Worm (Caenorhabditis elegans) whole organism, L3 larva: ENCODE measurements around the gene srsy-2.

ENCODE experiments used
- R02D3.7 ChIP-seq: fragments of 150-350 bp; optimal IDR thresholded peaks from 2 replicates; lab custom pipeline; 2014; ENCODE audit warnings: missing biosample characterization, missing genetic modification characterization
- ZK546.5 ChIP-seq: sonication (generic microtip); optimal IDR thresholded peaks from 2 replicates; lab custom pipeline; 2017; ENCODE audit warnings: missing biosample characterization, missing genetic modification characterization
- aly-2 ChIP-seq: fragments of 150-350 bp; optimal IDR thresholded peaks from 2 replicates; lab custom pipeline; 2014; ENCODE audit warnings: missing biosample characterization, missing genetic modification characterization
- ama-1 ChIP-seq: fragments of 150-350 bp; optimal IDR thresholded peaks from 2 replicates; lab custom pipeline; 2018
- ceh-16 ChIP-seq: sonication (generic microtip); optimal IDR thresholded peaks from 2 replicates; lab custom pipeline; 2017; ENCODE audit warnings: missing biosample characterization, missing genetic modification characterization
- ceh-82 ChIP-seq: fragments of 150-350 bp; optimal IDR thresholded peaks from 2 replicates; lab custom pipeline; 2014; ENCODE audit warnings: missing biosample characterization, missing genetic modification characterization
- ceh-9 ChIP-seq: sonication (generic microtip); optimal IDR thresholded peaks from 2 replicates; lab custom pipeline; 2018; ENCODE audit warnings: missing biosample characterization, missing genetic modification characterization
- daf-12 ChIP-seq: fragments of 150-350 bp; optimal IDR thresholded peaks from 2 replicates; lab custom pipeline; 2014; ENCODE audit warnings: missing biosample characterization, missing genetic modification reagents, missing genetic modification characterization
- egl-5 ChIP-seq: fragments of 150-350 bp; optimal IDR thresholded peaks from 2 replicates; lab custom pipeline; 2017; ENCODE audit warnings: missing biosample characterization, missing genetic modification reagents, missing genetic modification characterization, inconsistent platforms
- elt-1 ChIP-seq: fragments of 150-350 bp; optimal IDR thresholded peaks from 2 replicates; lab custom pipeline; 2014; ENCODE audit warnings: missing biosample characterization, missing genetic modification characterization
- elt-3 ChIP-seq, 3 experiments: fragments of 150-350 bp in 1 of 3; sonication (generic microtip) in 2 of 3; optimal IDR thresholded peaks; 2 replicates in 2 of 3; 4 replicates in 1 of 3; lab custom pipeline; 2014 to 2017; ENCODE audit warnings: missing biosample characterization in 3 of 3, missing genetic modification characterization in 3 of 3
- eor-1 ChIP-seq, 2 experiments: fragments of 150-350 bp; optimal IDR thresholded peaks; 2 replicates each; lab custom pipeline; 2014 to 2018; ENCODE audit warnings: missing biosample characterization in 2 of 2, missing genetic modification characterization in 2 of 2
- fkh-2 ChIP-seq: fragments of 150-350 bp; optimal IDR thresholded peaks from 2 replicates; lab custom pipeline; 2014; ENCODE audit warnings: missing biosample characterization, missing genetic modification reagents, missing genetic modification characterization
- fos-1 ChIP-seq: fragments of 150-350 bp; optimal IDR thresholded peaks from 2 replicates; lab custom pipeline; 2014; ENCODE audit warnings: missing biosample characterization, missing genetic modification characterization
- hmg-11 ChIP-seq: sonication (generic microtip); optimal IDR thresholded peaks from 2 replicates; lab custom pipeline; 2016; ENCODE audit warnings: missing genetic modification characterization, missing compliant biosample characterization
- jun-1 ChIP-seq: fragments of 150-350 bp; optimal IDR thresholded peaks from 2 replicates; lab custom pipeline; 2014; ENCODE audit warnings: missing biosample characterization, missing genetic modification reagents, missing genetic modification characterization
- lin-15B ChIP-seq: fragments of 150-350 bp; optimal IDR thresholded peaks from 2 replicates; lab custom pipeline; 2014; ENCODE audit warnings: missing biosample characterization, missing genetic modification characterization
- lin-39 ChIP-seq: fragments of 150-350 bp; optimal IDR thresholded peaks from 2 replicates; lab custom pipeline; 2018; ENCODE audit warnings: missing biosample characterization, missing genetic modification reagents, missing genetic modification characterization
- lsy-12 ChIP-seq: sonication (generic microtip); optimal IDR thresholded peaks from 2 replicates; lab custom pipeline; 2016; ENCODE audit warnings: mild to moderate bottlenecking, missing genetic modification characterization, missing compliant biosample characterization
- mdl-1 ChIP-seq: fragments of 150-350 bp; optimal IDR thresholded peaks from 2 replicates; lab custom pipeline; 2014; ENCODE audit warnings: missing biosample characterization, missing genetic modification characterization
- nfya-1 ChIP-seq: sonication (generic microtip); optimal IDR thresholded peaks from 2 replicates; lab custom pipeline; 2017; ENCODE audit warnings: missing genetic modification characterization, mild to moderate bottlenecking, missing compliant biosample characterization, antibody characterized with exemption, moderate library complexity; ENCODE audit not compliant: insufficient read depth
- nhr-11 ChIP-seq: fragments of 150-350 bp; optimal IDR thresholded peaks from 2 replicates; lab custom pipeline; 2014; ENCODE audit warnings: missing biosample characterization, missing genetic modification characterization
- nhr-12 ChIP-seq: fragments of 150-350 bp; optimal IDR thresholded peaks from 2 replicates; lab custom pipeline; 2014; ENCODE audit warnings: missing biosample characterization, missing genetic modification characterization
- nhr-23 ChIP-seq: fragments of 150-350 bp; optimal IDR thresholded peaks from 2 replicates; lab custom pipeline; 2014; ENCODE audit warnings: missing biosample characterization, missing genetic modification reagents, missing genetic modification characterization
- nhr-237 ChIP-seq: fragments of 150-350 bp; optimal IDR thresholded peaks from 2 replicates; lab custom pipeline; 2014; ENCODE audit warnings: missing biosample characterization, missing genetic modification characterization
- nhr-28 ChIP-seq: fragments of 150-350 bp; optimal IDR thresholded peaks from 2 replicates; lab custom pipeline; 2014; ENCODE audit warnings: missing biosample characterization, missing genetic modification characterization
- nhr-43 ChIP-seq: sonication (generic microtip); optimal IDR thresholded peaks from 2 replicates; lab custom pipeline; 2016; ENCODE audit warnings: mild to moderate bottlenecking, missing genetic modification characterization, missing compliant biosample characterization; ENCODE audit not compliant: poor library complexity, severe bottlenecking
- nhr-77 ChIP-seq: fragments of 150-350 bp; optimal IDR thresholded peaks from 2 replicates; lab custom pipeline; 2014; ENCODE audit warnings: missing biosample characterization, missing genetic modification characterization
- pqm-1 ChIP-seq: fragments of 150-350 bp; optimal IDR thresholded peaks from 2 replicates; lab custom pipeline; 2017; ENCODE audit warnings: missing biosample characterization, missing genetic modification characterization, inconsistent platforms
- sea-2 ChIP-seq: fragments of 150-350 bp; sonication (generic microtip); optimal IDR thresholded peaks from 4 replicates; lab custom pipeline; 2014; ENCODE audit warnings: missing biosample characterization, missing genetic modification reagents, missing genetic modification characterization
- skn-1 ChIP-seq: fragments of 150-350 bp; optimal IDR thresholded peaks from 2 replicates; lab custom pipeline; 2014; ENCODE audit warnings: missing biosample characterization, missing genetic modification characterization
- tbx-2 ChIP-seq: sonication (generic microtip); optimal IDR thresholded peaks from 2 replicates; lab custom pipeline; 2016; ENCODE audit warnings: mild to moderate bottlenecking, missing genetic modification characterization, missing compliant biosample characterization
- unc-39 ChIP-seq: sonication (generic microtip); optimal IDR thresholded peaks from 4 replicates; lab custom pipeline; 2017; ENCODE audit warnings: missing biosample characterization, missing genetic modification characterization
- unc-62 ChIP-seq: fragments of 150-350 bp; sonication (generic microtip); optimal IDR thresholded peaks from 4 replicates; lab custom pipeline; 2014; ENCODE audit warnings: missing biosample characterization, missing genetic modification reagents, missing genetic modification characterization
- zag-1 ChIP-seq: fragments of 150-350 bp; optimal IDR thresholded peaks from 2 replicates; lab custom pipeline; 2014; ENCODE audit warnings: missing biosample characterization, missing genetic modification characterization
- ztf-11 ChIP-seq: fragments of 150-350 bp; optimal IDR thresholded peaks from 2 replicates; lab custom pipeline; 2014; ENCODE audit warnings: missing biosample characterization, missing genetic modification characterization
- ztf-4 ChIP-seq: fragments of 150-350 bp; optimal IDR thresholded peaks from 2 replicates; lab custom pipeline; 2014; ENCODE audit warnings: missing biosample characterization, missing genetic modification characterization

Gene srsy-2

ce11 chrII:6230116-6230515, 3.2 kb upstream of the srsy-2 start:
- TF ChIP-seq elt-1 (no peak), nhr-77 (no peak), nhr-12 (tag; lab: Kevin White, UChicago) (no peak), nhr-28 (tag; lab: Kevin White, UChicago) (no peak)

DNA sequence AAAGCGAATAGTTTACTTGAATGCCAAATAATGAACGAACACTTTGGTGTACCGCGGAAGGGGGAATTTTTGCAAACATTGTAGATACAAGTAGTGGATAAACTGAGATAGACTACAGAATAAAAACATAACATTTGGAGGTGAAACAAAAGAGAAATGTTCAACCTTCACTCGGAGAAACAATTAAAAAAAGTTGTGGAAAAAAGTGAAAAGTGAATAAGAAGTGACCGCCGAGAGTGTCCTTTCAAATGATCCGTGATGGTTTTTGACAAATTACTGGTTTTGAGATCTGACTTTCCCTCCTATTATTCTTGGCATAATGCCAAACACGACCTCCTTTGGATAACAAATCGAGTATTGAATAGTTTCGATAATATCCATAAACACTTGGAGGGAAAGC, 3.1 kb downstream of the srsy-2 start:
- TF ChIP-seq tbx-2 (no peak), nhr-23 (no peak), zag-1 (tag; lab: Kevin White, UChicago) (no peak), nhr-77 (no peak), aly-2 (tag; lab: Kevin White, UChicago) (no peak), R02D3.7 (tag; lab: Kevin White, UChicago) (no peak), ceh-9 (tag; lab: Kevin White, UChicago) (no peak), ztf-11 (tag; lab: Kevin White, UChicago) (no peak), ama-1 (lab: Kevin White, UChicago) (no peak), elt-3 (tag; optimal IDR thresholded peaks at IDR 0.05; lab: Kevin White, UChicago) (no peak), ceh-16 (no peak), jun-1 (tag; lab: Kevin White, UChicago) (no peak), hmg-11 (tag; lab: Kevin White, UChicago) (no peak), ztf-4 (no peak), ceh-82 (tag; lab: Kevin White, UChicago) (no peak)

DNA sequence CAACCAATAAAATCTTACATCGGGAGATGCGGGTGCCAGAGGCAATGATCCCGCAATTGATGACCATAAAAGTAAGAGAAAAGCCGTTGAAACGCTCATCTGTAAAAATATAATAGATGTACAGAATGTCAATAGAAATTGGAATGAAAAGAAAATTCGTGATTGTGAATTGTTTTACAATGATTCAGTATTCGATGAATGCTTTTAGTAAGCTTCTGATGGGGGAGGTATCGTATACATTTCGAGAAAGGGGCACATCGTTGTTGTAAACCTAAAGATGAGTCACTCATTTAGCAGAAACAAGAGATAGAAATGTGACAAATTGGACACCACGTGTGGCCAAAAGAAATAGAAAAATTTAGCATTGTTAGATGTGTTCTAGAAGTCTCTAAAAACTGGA, 4.3 kb downstream of the srsy-2 start, which contains the start of gene C30B5.6:
TSS of gene C30B5.6 (minus strand) at position 101 of the 400 bp plus-strand sequence.
- TF ChIP-seq egl-5 (no peak), lin-15B (no peak), unc-39 (tag; lab: Kevin White, UChicago) (no peak), ZK546.5 (tag; lab: Kevin White, UChicago) (no peak), nhr-11 (tag; lab: Kevin White, UChicago) (no peak), ceh-9 (tag; lab: Kevin White, UChicago) (no peak), nhr-43 (tag; lab: Kevin White, UChicago) (no peak)

DNA sequence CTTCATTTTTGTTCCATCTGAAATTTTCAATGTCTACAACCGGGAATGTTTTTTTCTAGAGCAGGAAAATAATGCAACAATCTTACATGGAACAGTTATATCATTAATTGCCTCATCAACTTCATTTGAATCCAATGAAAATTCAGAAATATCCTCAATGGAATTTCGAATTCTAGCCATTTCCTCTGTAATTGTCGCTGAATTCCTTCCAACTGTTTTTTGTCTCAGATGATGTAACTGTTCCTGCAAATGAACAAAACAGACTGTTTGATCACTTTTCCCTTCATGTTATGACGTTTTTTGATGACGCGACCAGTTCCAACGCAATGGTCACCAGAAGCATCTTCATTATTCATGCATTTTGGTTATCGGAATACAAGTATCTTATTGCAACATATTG, 5.4 kb downstream of the srsy-2 start:
- no peak for TF ChIP-seq fkh-2 (tag; lab: Kevin White, UChicago)
- TF ChIP-seq daf-12 (tag; lab: Kevin White, UChicago) = no peak
- no peak for TF ChIP-seq nhr-43 (tag; lab: Kevin White, UChicago)
- TF ChIP-seq lsy-12 (tag; lab: Kevin White, UChicago) = no peak
- TF ChIP-seq aly-2 (tag; lab: Kevin White, UChicago) = no peak
- no peak for TF ChIP-seq eor-1 (tag; optimal IDR thresholded peaks at IDR 0.05; lab: Kevin White, UChicago)
- no peak for TF ChIP-seq nhr-28 (tag; lab: Kevin White, UChicago)
- no peak for TF ChIP-seq sea-2 (GFP tag; lab: Kevin White, UChicago)
- TF ChIP-seq lin-15B = no peak
- TF ChIP-seq fos-1 = no peak
- no peak for TF ChIP-seq pqm-1 (tag; lab: Kevin White, UChicago)
- no peak for TF ChIP-seq nhr-77
- TF ChIP-seq mdl-1 (tag; lab: Kevin White, UChicago) = no peak
- no peak for TF ChIP-seq zag-1 (tag; lab: Kevin White, UChicago)

- TF ChIP-seq unc-62 (GFP tag; lab: Kevin White, UChicago) = no peak
- TF ChIP-seq skn-1 (tag; lab: Kevin White, UChicago) = no peak
- TF ChIP-seq unc-39 (tag; lab: Kevin White, UChicago) = no peak
- TF ChIP-seq lin-39 (tag; lab: Kevin White, UChicago) = no peak
- no peak for TF ChIP-seq daf-12 (tag; lab: Kevin White, UChicago)
- no peak for TF ChIP-seq nfya-1 (tag; lab: Kevin White, UChicago)
- TF ChIP-seq mdl-1 (tag; lab: Kevin White, UChicago) = no peak
- TF ChIP-seq R02D3.7 (tag; lab: Kevin White, UChicago) = no peak
- no peak for TF ChIP-seq nhr-43 (tag; lab: Kevin White, UChicago)
- no peak for TF ChIP-seq nhr-237 (tag; lab: Kevin White, UChicago)
- TF ChIP-seq egl-5 = no peak
- no peak for TF ChIP-seq zag-1 (tag; lab: Kevin White, UChicago)
- TF ChIP-seq jun-1 (tag; lab: Kevin White, UChicago) = no peak
- no peak for TF ChIP-seq eor-1 (tag; optimal IDR thresholded peaks at IDR 0.05; lab: Kevin White, UChicago)
Observed at ce11 chrII:6219346-6219745, 7.5 kb downstream of the srsy-2 start, which contains the start of gene mks-2. mks-2 (minus strand) TSS chrII:6219446.
